Fruit fly (Drosophila melanogaster): ENCODE measurements around the gene CG43843.

CG43843 gene

DNA sequence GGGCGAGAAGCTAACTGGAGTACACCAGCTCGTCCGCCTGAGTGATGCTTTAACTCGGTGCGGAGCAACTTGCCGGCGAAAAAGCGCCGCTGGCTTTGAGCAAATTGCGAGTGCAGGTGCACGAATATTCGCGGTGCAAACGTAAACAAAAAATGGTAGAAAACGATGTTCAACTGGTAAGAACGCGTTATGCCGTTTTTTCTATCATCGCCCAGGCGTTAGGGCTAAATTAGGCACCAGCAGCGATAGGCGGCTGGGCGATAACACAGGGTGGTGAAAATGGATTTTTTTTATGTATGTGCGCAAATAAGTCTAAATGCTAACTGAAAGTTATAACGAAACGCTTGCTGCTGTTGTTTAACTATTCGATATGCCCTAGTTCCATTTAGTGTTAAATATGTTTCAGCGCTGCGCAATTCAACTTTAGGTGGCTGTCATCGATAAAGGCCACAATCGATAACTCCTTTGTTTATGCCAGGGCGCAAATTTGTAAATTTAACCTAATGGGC, 39.5 kb upstream of the CG43843 start, which contains the start of the genes Pgant7 and Xrcc2 (continued):
- TF ChIP-seq CG34422 (GFP tag; IDR thresholded peaks at IDR 0.05): peak; percentile 67; the same call in 2 of the 3 replicates
- peak; percentile 7 for TF ChIP-seq Myb (GFP tag; optimal IDR thresholded peaks at IDR 0.05)
- TF ChIP-seq hbn (GFP tag; IDR thresholded peaks at IDR 0.05; ENCODE audit: partially characterized antibody): 0 out of 2 replicates have a peak, but pooled peaks have one; percentile 35
- TF ChIP-seq odd (GFP tag; optimal IDR thresholded peaks at IDR 0.05): no peak
- TF ChIP-seq CG7786 (GFP tag; optimal IDR thresholded peaks at IDR 0.05): no peak
- peak; percentile 74 for TF ChIP-seq YL-1 (GFP tag; optimal IDR thresholded peaks at IDR 0.05)
- no peak for TF ChIP-seq pan (optimal IDR thresholded peaks at IDR 0.05)
- TF ChIP-seq pan (GFP tag; optimal IDR thresholded peaks at IDR 0.05 in 1 of 2, IDR thresholded peaks at IDR 0.05 in 1 of 2): peak in 1 of 2 experiments; percentile 59
- TF ChIP-seq knrl (GFP tag; IDR thresholded peaks at IDR 0.05; ENCODE audit: partially characterized antibody): peak; percentile 65
- TF ChIP-seq stwl (tag; optimal IDR thresholded peaks at IDR 0.05): peak; percentile 54
- no peak for TF ChIP-seq Atf-2 (GFP tag; optimal IDR thresholded peaks at IDR 0.05)
- TF ChIP-seq CG32767 (GFP tag; IDR thresholded peaks at IDR 0.05): no peak
- TF ChIP-seq nmo (GFP tag; optimal IDR thresholded peaks at IDR 0.05): peak; percentile 10
- TF ChIP-seq Spps (tag; optimal IDR thresholded peaks at IDR 0.05): no peak
- no peak for TF ChIP-seq h (optimal IDR thresholded peaks at IDR 0.05)
- peak; percentile 46 for TF ChIP-seq CG15601 (tag; optimal IDR thresholded peaks at IDR 0.05)
- peak; percentile 51; the same call in 1 of the 3 replicates for TF ChIP-seq zen2 (GFP tag; IDR thresholded peaks at IDR 0.05; ENCODE audit: partially characterized antibody)
- peak; percentile 78 for TF ChIP-seq Scr (GFP tag; IDR thresholded peaks at IDR 0.05; ENCODE audit: partially characterized antibody)
- peak; percentile 14 for TF ChIP-seq CG15479 (GFP tag; optimal IDR thresholded peaks at IDR 0.05)
- TF ChIP-seq amos (GFP tag; IDR thresholded peaks at IDR 0.05; ENCODE audit: partially characterized antibody): peak; percentile 77
- peak; percentile 81 for TF ChIP-seq CG14860 (GFP tag; IDR thresholded peaks at IDR 0.05; ENCODE audit: partially characterized antibody)
- TF ChIP-seq kah (GFP tag; optimal IDR thresholded peaks at IDR 0.05): peak; percentile 67
- no peak for TF ChIP-seq fd3F (GFP tag; optimal IDR thresholded peaks at IDR 0.05)
- peak; percentile 85 for TF ChIP-seq HLH4C (GFP tag; IDR thresholded peaks at IDR 0.05; ENCODE audit: partially characterized antibody)
- peak; percentile 65; the same call in 1 of the 2 replicates for TF ChIP-seq MBD-R2 (GFP tag; IDR thresholded peaks at IDR 0.05)
- TF ChIP-seq Lhr (GFP tag; optimal IDR thresholded peaks at IDR 0.05): peak; percentile 26
- peak; percentile 42 for TF ChIP-seq CHES-1-like (GFP tag; optimal IDR thresholded peaks at IDR 0.05)
- TF ChIP-seq Sin3A (optimal IDR thresholded peaks at IDR 0.05): peak; percentile 85
- peak; percentile 86 for TF ChIP-seq Dll (GFP tag; IDR thresholded peaks at IDR 0.05; ENCODE audit: partially characterized antibody)
- TF ChIP-seq CG11504 (tag; optimal IDR thresholded peaks at IDR 0.05): peak; percentile 73
- no peak for TF ChIP-seq zen (tag; optimal IDR thresholded peaks at IDR 0.05)
- peak; percentile 60 for TF ChIP-seq MESR4 (GFP tag; optimal IDR thresholded peaks at IDR 0.05)
- TF ChIP-seq Deaf1 (tag; optimal IDR thresholded peaks at IDR 0.05): peak; percentile 8
- peak; percentile 79 for TF ChIP-seq CG2116 (GFP tag; optimal IDR thresholded peaks at IDR 0.05)
- TF ChIP-seq Pdp1 (GFP tag; optimal IDR thresholded peaks at IDR 0.05): peak in 1 of 2 experiments; percentile 7
- peak; percentile 48; the same call in 1 of the 3 replicates for TF ChIP-seq mld (GFP tag; IDR thresholded peaks at IDR 0.05; ENCODE audit: partially characterized antibody)
- TF ChIP-seq Dref (GFP tag; IDR thresholded peaks at IDR 0.05): peak; percentile 71
- 0 out of 3 replicates have a peak, but pooled peaks have one; percentile 26 for TF ChIP-seq row (GFP tag; IDR thresholded peaks at IDR 0.05)
- TF ChIP-seq CG5180 (GFP tag; optimal IDR thresholded peaks at IDR 0.05): peak; percentile 43
- peak; percentile 25 for TF ChIP-seq pita (GFP tag; optimal IDR thresholded peaks at IDR 0.05)
- peak; percentile 34 for TF ChIP-seq CG13624 (GFP tag; optimal IDR thresholded peaks at IDR 0.05)
- TF ChIP-seq Dp (GFP tag; optimal IDR thresholded peaks at IDR 0.05): peak; percentile 77
- no peak for TF ChIP-seq Hr39 (optimal IDR thresholded peaks at IDR 0.05)
- no peak for TF ChIP-seq nerfin-1 (tag; optimal IDR thresholded peaks at IDR 0.05)
- TF ChIP-seq CG9797 (GFP tag; optimal IDR thresholded peaks at IDR 0.05): peak; percentile 81
- no peak for TF ChIP-seq Dek (tag; optimal IDR thresholded peaks at IDR 0.05)
- TF ChIP-seq ato (GFP tag; IDR thresholded peaks at IDR 0.05; ENCODE audit: partially characterized antibody): peak; percentile 44; the same call in 1 of the 2 replicates
- no peak for TF ChIP-seq Optix (GFP tag; IDR thresholded peaks at IDR 0.05)
- TF ChIP-seq phol (tag; optimal IDR thresholded peaks at IDR 0.05): peak; percentile 39
